Fruit fly (Drosophila melanogaster) S2 (cell line): ENCODE results near the gene smo.

Source experiments
- CG8478 ChIP-seq: fragments of >200 bp; optimal IDR thresholded peaks from 2 replicates; lab custom pipeline; 2018
- CTCF ChIP-seq, 2 experiments: fragments of >200 bp; optimal IDR thresholded peaks; 2 replicates each; lab custom pipeline; 2018

DNA sequence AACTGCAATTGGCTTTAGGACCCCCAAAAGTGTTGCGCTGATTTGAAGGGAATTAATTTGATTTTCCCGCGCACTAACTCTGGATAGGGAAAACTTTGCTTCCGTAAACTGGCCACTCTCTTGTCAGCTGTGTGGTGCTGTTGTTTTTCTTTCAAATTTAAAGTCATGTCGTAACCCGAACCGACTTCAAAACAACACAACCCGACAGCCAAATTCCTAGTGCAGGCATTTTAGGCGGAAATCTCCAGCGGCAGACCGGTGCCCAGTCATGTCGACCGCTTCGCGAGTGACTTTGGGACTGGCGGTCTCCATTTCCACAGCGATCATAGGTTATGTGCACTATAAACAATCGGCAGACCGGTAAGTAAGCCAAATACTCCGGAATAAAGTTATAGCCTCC is 14.9 kb downstream of the smo start, which contains the start of gene CG11562:
- TF ChIP-seq CTCF (optimal IDR thresholded peaks at IDR 0.05; lab: Kevin White, UChicago) (no peak), CG8478 (no peak)
